Worm (Caenorhabditis elegans): Measurements from ENCODE around the gene gpx-6.

Gene gpx-6

ce11 chrIV:8235114-8235686 lies 13.2 kb downstream of the gpx-6 start:
- TF ChIP-seq fkh-10 (GFP tag; optimal IDR thresholded peaks at IDR 0.05) (peak; percentile 1), nhr-71 (tag; optimal IDR thresholded peaks at IDR 0.05) (peak; percentile 59), nhr-47 (tag; optimal IDR thresholded peaks at IDR 0.05) (peak; percentile 48), tlp-1 (tag; optimal IDR thresholded peaks at IDR 0.05) (no peak), swsn-7 (tag; optimal IDR thresholded peaks at IDR 0.05) (peak; percentile 7), mep-1 (tag; optimal IDR thresholded peaks at IDR 0.05) (peak; percentile 11), unc-30 (tag; optimal IDR thresholded peaks at IDR 0.05) (no peak), sox-4 (tag; optimal IDR thresholded peaks at IDR 0.05) (peak; percentile 23), nhr-19 (GFP tag; conservative IDR thresholded peaks at IDR 0.05) (0 out of 2 replicates have a peak, but pooled peaks have one; percentile 12), elt-3 (tag; optimal IDR thresholded peaks at IDR 0.05) (no peak), lin-14 (GFP tag; optimal IDR thresholded peaks at IDR 0.05) (peak; percentile 54), ceh-90 (tag; optimal IDR thresholded peaks at IDR 0.05) (peak; percentile 48), irx-1 (tag; optimal IDR thresholded peaks at IDR 0.05) (no peak), xbp-1 (tag; optimal IDR thresholded peaks at IDR 0.05) (no peak), ceh-63 (GFP tag; optimal IDR thresholded peaks at IDR 0.05) (no peak), pqm-1 (tag; optimal IDR thresholded peaks at IDR 0.05) (no peak), C34B4.2 (tag; optimal IDR thresholded peaks at IDR 0.05) (no peak), lsy-2 (tag; optimal IDR thresholded peaks at IDR 0.05) (peak in 1 of 2 experiments; percentile 1), zag-1 (tag; optimal IDR thresholded peaks at IDR 0.05) (no peak), egl-13 (tag; optimal IDR thresholded peaks at IDR 0.05) (peak; percentile 3), nhr-20 (tag; optimal IDR thresholded peaks at IDR 0.05) (peak; percentile 15), dsc-1 (tag; optimal IDR thresholded peaks at IDR 0.05) (peak; percentile 45), fkh-8 (tag; optimal IDR thresholded peaks at IDR 0.05) (peak; percentile 80)

- TF ChIP-seq elt-2 (tag; optimal IDR thresholded peaks at IDR 0.05) (no peak), ceh-82 (tag; optimal IDR thresholded peaks at IDR 0.05) (no peak), blmp-1 (tag; optimal IDR thresholded peaks at IDR 0.05) (peak; percentile 44)
Observed at ce11 chrIV:8236502-8236901, 14.5 kb downstream of the gpx-6 start, which contains the start of gene nhr-66. Gene nhr-66 (minus strand): TSS chrIV:8236602.

ce11 chrIV:8239584-8239983 lies 17.6 kb downstream of the gpx-6 start:
- TF ChIP-seq elt-2 (tag; optimal IDR thresholded peaks at IDR 0.05): peak; percentile 34
- TF ChIP-seq Y116A8C.19 (tag; optimal IDR thresholded peaks at IDR 0.05; ENCODE audit: borderline replicate concordance): no peak

ce11 chrIV:8241312-8241833 lies 19.4 kb downstream of the gpx-6 start:
- TF ChIP-seq lir-3 (tag; optimal IDR thresholded peaks at IDR 0.05; ENCODE audit: poor library complexity) (no peak), efl-1 (optimal IDR thresholded peaks at IDR 0.05) (no peak), efl-1 (GFP tag; optimal IDR thresholded peaks at IDR 0.05 in 1 of 2) (peak in 1 of 2 experiments; percentile 88), nhr-85 (tag) (peak; percentile 49), blmp-1 (tag; optimal IDR thresholded peaks at IDR 0.05) (peak; percentile 76), lin-14 (GFP tag; optimal IDR thresholded peaks at IDR 0.05) (peak; percentile 58)

- peak; percentile 3 for TF ChIP-seq rnt-1 (tag; optimal IDR thresholded peaks at IDR 0.05)
- no peak for TF ChIP-seq unc-130 (tag; optimal IDR thresholded peaks at IDR 0.05)
- no peak for TF ChIP-seq ces-1 (GFP tag; optimal IDR thresholded peaks at IDR 0.05)
- TF ChIP-seq isw-1 (GFP tag; IDR thresholded peaks at IDR 0.05): no peak
- peak; percentile 15 for TF ChIP-seq blmp-1 (tag; optimal IDR thresholded peaks at IDR 0.05)
- peak; percentile 84 for TF ChIP-seq nhr-85 (tag)
- no peak for TF ChIP-seq swsn-7 (tag; optimal IDR thresholded peaks at IDR 0.05)
- no peak for TF ChIP-seq hpl-2 (GFP tag; optimal IDR thresholded peaks at IDR 0.05)
- TF ChIP-seq nhr-77 (tag; optimal IDR thresholded peaks at IDR 0.05): no peak
- TF ChIP-seq jun-1 (tag; optimal IDR thresholded peaks at IDR 0.05): no peak
- TF ChIP-seq xbp-1 (tag; optimal IDR thresholded peaks at IDR 0.05): no peak
- TF ChIP-seq elt-2 (tag; optimal IDR thresholded peaks at IDR 0.05): no peak
- no peak for TF ChIP-seq efl-1 (optimal IDR thresholded peaks at IDR 0.05)
- TF ChIP-seq efl-1 (GFP tag; optimal IDR thresholded peaks at IDR 0.05 in 1 of 2): peak in 1 of 2 experiments; percentile 70
- no peak for TF ChIP-seq unc-62 (GFP tag; optimal IDR thresholded peaks at IDR 0.05)
- no peak for TF ChIP-seq nhr-76 (tag; optimal IDR thresholded peaks at IDR 0.05)
- TF ChIP-seq nhr-90 (tag; optimal IDR thresholded peaks at IDR 0.05; ENCODE audit: poor library complexity): no peak
Observed at ce11 chrIV:8243170-8243569, 21.2 kb downstream of the gpx-6 start.
